Worm (Caenorhabditis elegans) whole organism, L1 larva: ENCODE data around the gene Y4C6B.7.

Source experiments
- C04F5.9 ChIP-seq: sonication (generic microtip); optimal IDR thresholded peaks from 2 replicates; lab custom pipeline; 2016; ENCODE audit warnings: missing genetic modification characterization, missing compliant biosample characterization
- C34B4.2 ChIP-seq: sonication (generic microtip); optimal IDR thresholded peaks from 2 replicates; lab custom pipeline; 2017; ENCODE audit warnings: mild to moderate bottlenecking, missing genetic modification characterization, missing compliant biosample characterization
- Y116A8C.19 ChIP-seq: sonication (generic microtip); optimal IDR thresholded peaks from 2 replicates; lab custom pipeline; 2016; ENCODE audit warnings: missing compliant biosample characterization, missing genetic modification characterization, borderline replicate concordance
- aha-1 ChIP-seq: fragments of 150-350 bp; optimal IDR thresholded peaks from 2 replicates; lab custom pipeline; 2014; ENCODE audit warnings: missing biosample characterization, missing genetic modification characterization
- aly-2 ChIP-seq: fragments of 150-350 bp; optimal IDR thresholded peaks from 2 replicates; lab custom pipeline; 2014; ENCODE audit warnings: missing biosample characterization, missing genetic modification characterization
- ama-1 ChIP-seq: fragments of 150-350 bp; optimal IDR thresholded peaks from 2 replicates; lab custom pipeline; 2014
- ceh-82 ChIP-seq, 3 experiments: fragments of 150-350 bp in 1 of 3; sonication (generic microtip) in 2 of 3; optimal IDR thresholded peaks; 2 replicates each; lab custom pipeline; 2014 to 2017; ENCODE audit warnings: missing biosample characterization in 3 of 3, missing genetic modification characterization in 3 of 3
- ceh-90 ChIP-seq: sonication (generic microtip); optimal IDR thresholded peaks from 2 replicates; lab custom pipeline; 2016; ENCODE audit warnings: missing genetic modification characterization, missing compliant biosample characterization
- dpl-1 ChIP-seq, 3 experiments: fragments of 150-350 bp in 2 of 3; sonication (generic microtip) in 1 of 3; optimal IDR thresholded peaks; 2 replicates each; lab custom pipeline; 2014 to 2017; ENCODE audit warnings: missing biosample characterization in 3 of 3, missing genetic modification characterization in 3 of 3, missing genetic modification reagents in 3 of 3
- efl-1 ChIP-seq, 4 experiments: fragments of 150-350 bp; optimal IDR thresholded peaks in 3 of 4; peaks in 1 of 4; 1 replicate in 1 of 4; 2 replicates in 3 of 4; lab custom pipeline; 2014; ENCODE audit warnings: missing biosample characterization in 2 of 4, missing genetic modification characterization in 2 of 4, missing genetic modification reagents in 2 of 4
- egl-27 ChIP-seq, 2 experiments: fragments of 150-350 bp in 1 of 2; sonication (generic microtip); optimal IDR thresholded peaks; 3 replicates each; lab custom pipeline; 2017 to 2018; ENCODE audit warnings: missing biosample characterization in 2 of 2, missing genetic modification characterization in 2 of 2, missing genetic modification reagents in 2 of 2
- elt-3 ChIP-seq, 6 experiments: fragments of 150-350 bp in 1 of 6; sonication (generic microtip); optimal IDR thresholded peaks; 2 replicates each; lab custom pipeline; 2017 to 2018; ENCODE audit warnings: missing biosample characterization in 6 of 6, missing genetic modification characterization in 6 of 6, inconsistent platforms in 1 of 6
- fkh-8 ChIP-seq: sonication (generic microtip); optimal IDR thresholded peaks from 2 replicates; lab custom pipeline; 2016; ENCODE audit warnings: mild to moderate bottlenecking, missing genetic modification characterization, missing compliant biosample characterization
- fos-1 ChIP-seq: fragments of 150-350 bp; optimal IDR thresholded peaks from 2 replicates; lab custom pipeline; 2014; ENCODE audit warnings: missing biosample characterization, missing genetic modification characterization
- grh-1 ChIP-seq: fragments of 200-800 bp; sonication (Bioruptor generic); IDR thresholded peaks from 2 replicates; pipeline ENCODE4 v1.3.6; 2022; ENCODE audit warnings: missing genetic modification reagents, missing genetic modification characterization, missing compliant biosample characterization
- hpl-2 ChIP-seq: fragments of 150-350 bp; optimal IDR thresholded peaks from 2 replicates; lab custom pipeline; 2014; ENCODE audit warnings: missing biosample characterization, missing genetic modification reagents, missing genetic modification characterization
- isw-1 ChIP-seq: fragments of 200-800 bp; sonication (Bioruptor generic); IDR thresholded peaks from 2 replicates; pipeline ENCODE4 v1.3.6; 2022; ENCODE audit warnings: missing genetic modification characterization, missing compliant biosample characterization
- jun-1 ChIP-seq: fragments of 150-350 bp; optimal IDR thresholded peaks from 2 replicates; lab custom pipeline; 2014; ENCODE audit warnings: missing biosample characterization, missing genetic modification reagents, missing genetic modification characterization
- lin-13 ChIP-seq: fragments of 150-350 bp; optimal IDR thresholded peaks from 2 replicates; lab custom pipeline; 2014; ENCODE audit warnings: missing biosample characterization, missing genetic modification reagents, missing genetic modification characterization
- lin-14 ChIP-seq: fragments of 200-800 bp; sonication (Bioruptor generic); optimal IDR thresholded peaks from 2 replicates; lab custom pipeline; 2018; ENCODE audit warnings: mild to moderate bottlenecking, missing genetic modification characterization, moderate library complexity, missing compliant biosample characterization
- lin-35 ChIP-seq, 2 experiments: fragments of 150-350 bp; optimal IDR thresholded peaks; 2 replicates each; lab custom pipeline; 2014; ENCODE audit warnings: missing biosample characterization in 2 of 2, missing genetic modification characterization in 2 of 2, missing genetic modification reagents in 2 of 2
- lir-3 ChIP-seq: sonication (generic microtip); optimal IDR thresholded peaks from 2 replicates; lab custom pipeline; 2016; ENCODE audit warnings: mild to moderate bottlenecking, missing genetic modification characterization, moderate library complexity, missing compliant biosample characterization; ENCODE audit not compliant: poor library complexity
- lsy-2 ChIP-seq, 2 experiments: fragments of 150-350 bp; optimal IDR thresholded peaks; 2 replicates each; lab custom pipeline; 2014; ENCODE audit warnings: missing biosample characterization in 2 of 2, missing genetic modification characterization in 2 of 2
- mef-2 ChIP-seq: fragments of 150-350 bp; optimal IDR thresholded peaks from 2 replicates; lab custom pipeline; 2014; ENCODE audit warnings: missing biosample characterization, missing genetic modification characterization
- mep-1 ChIP-seq: fragments of 150-350 bp; optimal IDR thresholded peaks from 2 replicates; lab custom pipeline; 2014; ENCODE audit warnings: missing biosample characterization, missing genetic modification characterization
- nhr-12 ChIP-seq: sonication (generic microtip); optimal IDR thresholded peaks from 2 replicates; lab custom pipeline; 2017; ENCODE audit warnings: missing biosample characterization, missing genetic modification characterization
- nhr-19 ChIP-seq: fragments of 200-800 bp; sonication (Bioruptor generic); conservative IDR thresholded peaks from 2 replicates; pipeline ENCODE4 v1.3.6; 2022; ENCODE audit warnings: missing genetic modification characterization, missing compliant biosample characterization
- nhr-28 ChIP-seq: fragments of 150-350 bp; optimal IDR thresholded peaks from 2 replicates; lab custom pipeline; 2014; ENCODE audit warnings: missing biosample characterization, missing genetic modification characterization
- nhr-71 ChIP-seq: sonication (generic microtip); optimal IDR thresholded peaks from 2 replicates; lab custom pipeline; 2016; ENCODE audit warnings: mild to moderate bottlenecking, missing genetic modification characterization, moderate library complexity, missing compliant biosample characterization
- nhr-77 ChIP-seq: fragments of 150-350 bp; optimal IDR thresholded peaks from 2 replicates; lab custom pipeline; 2014; ENCODE audit warnings: missing biosample characterization, missing genetic modification characterization
- pax-3 ChIP-seq: fragments of 200-800 bp; sonication (Bioruptor generic); optimal IDR thresholded peaks from 2 replicates; lab custom pipeline; 2018; ENCODE audit warnings: mild to moderate bottlenecking, missing genetic modification characterization, moderate library complexity, missing compliant biosample characterization
- pqm-1 ChIP-seq: sonication (generic microtip); optimal IDR thresholded peaks from 3 replicates; lab custom pipeline; 2017; ENCODE audit warnings: missing biosample characterization, missing genetic modification characterization
- rnt-1 ChIP-seq: sonication (generic microtip); optimal IDR thresholded peaks from 2 replicates; lab custom pipeline; 2016; ENCODE audit warnings: mild to moderate bottlenecking, missing genetic modification characterization, moderate library complexity, missing compliant biosample characterization
- skn-1 ChIP-seq: fragments of 150-350 bp; optimal IDR thresholded peaks from 2 replicates; lab custom pipeline; 2014; ENCODE audit warnings: missing biosample characterization, missing genetic modification characterization
- tbx-2 ChIP-seq: sonication (generic microtip); optimal IDR thresholded peaks from 2 replicates; lab custom pipeline; 2016; ENCODE audit warnings: missing genetic modification characterization, missing compliant biosample characterization
- tlp-1 ChIP-seq: fragments of 150-350 bp; optimal IDR thresholded peaks from 2 replicates; lab custom pipeline; 2014; ENCODE audit warnings: missing biosample characterization, missing genetic modification characterization
- unc-130 ChIP-seq: fragments of 150-350 bp; optimal IDR thresholded peaks from 2 replicates; lab custom pipeline; 2017; ENCODE audit warnings: missing biosample characterization, missing genetic modification characterization, inconsistent platforms
- unc-30 ChIP-seq: sonication (generic microtip); optimal IDR thresholded peaks from 2 replicates; lab custom pipeline; 2017; ENCODE audit warnings: missing biosample characterization, missing genetic modification characterization
- unc-86 ChIP-seq: sonication (generic microtip); optimal IDR thresholded peaks from 2 replicates; lab custom pipeline; 2016; ENCODE audit warnings: missing genetic modification characterization, missing compliant biosample characterization
- unc-98 ChIP-seq: fragments of 200-800 bp; sonication (Bioruptor generic); IDR thresholded peaks from 2 replicates; pipeline ENCODE4 v1.3.6; 2022; ENCODE audit warnings: missing genetic modification characterization, missing compliant biosample characterization
- xbp-1 ChIP-seq: sonication (generic microtip); optimal IDR thresholded peaks from 2 replicates; lab custom pipeline; 2016; ENCODE audit warnings: missing genetic modification characterization, missing compliant biosample characterization
- zag-1 ChIP-seq: fragments of 150-350 bp; optimal IDR thresholded peaks from 2 replicates; lab custom pipeline; 2014; ENCODE audit warnings: missing biosample characterization, missing genetic modification characterization
- zip-4 ChIP-seq: fragments of 200-800 bp; sonication (Bioruptor generic); optimal IDR thresholded peaks from 2 replicates; lab custom pipeline; 2018; ENCODE audit warnings: mild to moderate bottlenecking, missing genetic modification characterization, moderate library complexity, missing compliant biosample characterization
- ztf-11 ChIP-seq, 2 experiments: sonication (generic microtip); optimal IDR thresholded peaks; 2 replicates each; lab custom pipeline; 2016 to 2017; ENCODE audit warnings: missing genetic modification characterization in 2 of 2, missing biosample characterization in 1 of 2, missing compliant biosample characterization in 1 of 2
- ztf-4 ChIP-seq: fragments of 150-350 bp; optimal IDR thresholded peaks from 2 replicates; lab custom pipeline; 2014; ENCODE audit warnings: missing biosample characterization, missing genetic modification characterization

Gene Y4C6B.7

DNA sequence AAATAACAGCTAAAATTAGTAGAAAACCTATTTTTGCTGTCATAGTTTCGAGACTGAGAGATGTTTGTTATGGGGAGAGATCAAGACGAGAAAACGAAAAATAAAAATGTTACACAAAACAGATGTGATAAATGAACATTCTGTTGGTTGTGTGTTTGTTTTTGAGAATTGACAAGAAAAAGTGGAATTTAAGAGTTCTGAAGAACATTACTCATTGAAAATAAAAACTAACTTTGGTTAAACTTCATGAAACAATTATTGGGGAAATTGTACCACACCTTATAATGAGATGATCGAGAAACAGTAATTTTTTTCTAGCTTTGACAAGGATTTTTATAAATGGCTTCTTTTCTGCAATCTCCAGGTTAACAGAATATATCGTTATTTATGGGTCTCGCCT, at the start of gene Y4C6B.7:
Gene Y4C6B.7, minus strand, starts transcription at position 101 of the 400 bp plus-strand sequence.
- no peak for TF ChIP-seq ztf-4 (tag; lab: Kevin White, UChicago)
- TF ChIP-seq ztf-11 (tag; optimal IDR thresholded peaks at IDR 0.05; lab: Kevin White, UChicago): no peak
- no peak for TF ChIP-seq efl-1 (optimal IDR thresholded peaks at IDR 0.05; lab: Kevin White, UChicago)
- TF ChIP-seq efl-1 (GFP tag; optimal IDR thresholded peaks at IDR 0.05 in 1 of 2; lab: Kevin White, UChicago): no peak
- TF ChIP-seq zag-1 (tag; lab: Kevin White, UChicago): no peak
- TF ChIP-seq unc-30 (tag; lab: Kevin White, UChicago): no peak
- TF ChIP-seq tbx-2 (tag; lab: Kevin White, UChicago): no peak
- TF ChIP-seq, all 84 proteins: peak for 0

ce11 chrIV:5400609-5401008, 47.3 kb upstream of the Y4C6B.7 start, which contains the start of gene ZK616.1:
Gene ZK616.1 (plus strand): TSS chrIV:5400909.
- TF ChIP-seq xbp-1 (tag; lab: Kevin White, UChicago): no peak
- TF ChIP-seq C34B4.2 (tag; lab: Kevin White, UChicago): no peak
- no peak for TF ChIP-seq lsy-2 (tag; optimal IDR thresholded peaks at IDR 0.05; lab: Kevin White, UChicago)
- TF ChIP-seq rnt-1 (tag; lab: Kevin White, UChicago): no peak
- TF ChIP-seq nhr-28: no peak
- no peak for TF ChIP-seq unc-130
- TF ChIP-seq zag-1 (tag; lab: Kevin White, UChicago): no peak
- TF ChIP-seq isw-1 (GFP tag; lab: Robert Waterston, UW): no peak
- TF ChIP-seq dpl-1 (GFP tag; optimal IDR thresholded peaks at IDR 0.05; lab: Kevin White, UChicago): no peak
- TF ChIP-seq lin-14 (GFP tag; lab: Kevin White, UChicago): no peak
- no peak for TF ChIP-seq egl-27 (tag; optimal IDR thresholded peaks at IDR 0.05; lab: Kevin White, UChicago)
- no peak for TF ChIP-seq lin-35 (GFP tag; optimal IDR thresholded peaks at IDR 0.05; lab: Kevin White, UChicago)
- no peak for TF ChIP-seq nhr-12 (tag; lab: Kevin White, UChicago)
- TF ChIP-seq ceh-90: no peak
- no peak for TF ChIP-seq ceh-82 (tag; optimal IDR thresholded peaks at IDR 0.05; lab: Kevin White, UChicago)
- no peak for TF ChIP-seq fkh-8 (tag; lab: Kevin White, UChicago)

DNA sequence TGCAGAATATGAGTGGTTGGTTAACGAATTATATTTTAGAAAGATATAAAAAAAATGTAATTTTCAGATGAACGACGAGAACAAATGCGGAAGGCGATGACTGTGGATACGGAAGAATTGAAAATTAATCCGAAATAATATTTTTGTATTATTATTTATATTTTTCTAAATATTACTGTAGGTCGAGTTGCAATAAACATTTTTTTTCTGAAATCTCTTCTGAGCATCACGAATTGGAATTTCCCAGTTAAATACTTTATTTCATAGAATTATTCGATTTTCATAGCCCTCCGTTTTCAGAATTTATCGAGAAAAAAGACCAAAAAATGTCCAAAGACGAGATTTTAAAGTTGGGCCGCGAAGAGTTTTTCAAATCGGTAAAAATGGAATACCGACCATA, 44.3 kb upstream of the Y4C6B.7 start, which contains the start of gene ZK616.2:
Gene ZK616.2, plus strand, starts transcription at position 301 of the 400 bp plus-strand sequence.
- TF ChIP-seq unc-98 (GFP tag; lab: Robert Waterston, UW): no peak
- TF ChIP-seq C34B4.2 (tag; lab: Kevin White, UChicago): no peak
- TF ChIP-seq lin-14 (GFP tag; lab: Kevin White, UChicago): no peak
- TF ChIP-seq mef-2 (tag; lab: Kevin White, UChicago): no peak
- no peak for TF ChIP-seq lin-13 (GFP tag; lab: Kevin White, UChicago)
- no peak for TF ChIP-seq aha-1 (tag; lab: Kevin White, UChicago)

- no peak for TF ChIP-seq unc-130
- no peak for TF ChIP-seq lin-13 (GFP tag; lab: Kevin White, UChicago)
- no peak for TF ChIP-seq nhr-71 (tag; lab: Kevin White, UChicago)
- TF ChIP-seq ceh-90: no peak
- TF ChIP-seq fkh-8 (tag; lab: Kevin White, UChicago): no peak
- no peak for TF ChIP-seq jun-1
- TF ChIP-seq nhr-19 (GFP tag; lab: Robert Waterston, UW): no peak
- TF ChIP-seq xbp-1 (tag; lab: Kevin White, UChicago): no peak
- TF ChIP-seq C04F5.9 (tag; lab: Kevin White, UChicago): no peak
- no peak for TF ChIP-seq hpl-2 (GFP tag; lab: Kevin White, UChicago)
- no peak for TF ChIP-seq aha-1 (tag; lab: Kevin White, UChicago)
- no peak for TF ChIP-seq mep-1 (tag; lab: Kevin White, UChicago)
Observed at ce11 chrIV:5396769-5397168, 43.5 kb upstream of the Y4C6B.7 start, which contains the start of gene ZK616.3. Gene ZK616.3 (plus strand): TSS chrIV:5397069.

DNA sequence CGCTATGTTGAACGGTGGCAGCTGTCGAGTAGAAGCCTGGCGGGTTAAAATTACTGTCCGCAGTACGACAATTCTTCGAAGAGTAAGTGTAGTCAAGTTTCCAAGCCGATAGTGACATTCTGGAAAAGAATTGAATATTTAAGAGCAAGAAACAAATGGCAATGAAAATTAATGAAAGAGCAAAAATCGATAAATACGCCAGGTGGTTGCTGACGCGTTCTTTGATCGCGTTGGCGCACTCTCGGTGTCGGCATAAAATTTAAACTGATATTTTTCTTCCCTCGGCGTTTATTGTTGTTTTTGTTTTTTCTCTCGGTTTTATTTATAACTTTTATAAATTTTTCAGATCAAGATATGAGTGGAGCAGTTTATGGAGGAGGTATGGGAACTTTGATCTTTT, 41.4 kb upstream of the Y4C6B.7 start, which contains the start of the genes perm-3 and swsn-6:
Gene perm-3, minus strand, starts transcription at position 118 of the 400 bp plus-strand sequence.
Gene swsn-6, plus strand, starts transcription at position 347 of the 400 bp plus-strand sequence.
- TF ChIP-seq aly-2 (no peak), fos-1 (peak; percentile 31), Y116A8C.19 (tag; lab: Kevin White, UChicago) (no peak), ceh-82 (tag; optimal IDR thresholded peaks at IDR 0.05; lab: Kevin White, UChicago) (peak; percentile 72 to 93 (median 85)), lir-3 (tag; lab: Kevin White, UChicago) (no peak), ama-1 (lab: Kevin White, UChicago) (peak; percentile 42), elt-3 (tag; optimal IDR thresholded peaks at IDR 0.05; lab: Kevin White, UChicago) (peak in 2 of 6 experiments; percentile 26 to 78), pqm-1 (tag; lab: Kevin White, UChicago) (no peak), nhr-77 (tag; lab: Kevin White, UChicago) (peak; percentile 48), unc-86 (tag; lab: Kevin White, UChicago) (peak; percentile 81), zip-4 (GFP tag; lab: Kevin White, UChicago) (peak; percentile 61), tlp-1 (tag; lab: Kevin White, UChicago) (no peak), grh-1 (GFP tag; lab: Robert Waterston, UW) (peak; percentile 71), skn-1 (tag; lab: Kevin White, UChicago) (peak; percentile 29), pax-3 (peak; percentile 38), fkh-8 (tag; lab: Kevin White, UChicago) (peak; percentile 65)
